Fruit fly (Drosophila melanogaster) whole organism, embryonic: Measurements from ENCODE around the gene Pcyt1.

Experiments
- CG10267 ChIP-seq: fragments of 200-800 bp; sonication (Bioruptor generic); optimal IDR thresholded peaks from 2 replicates; lab custom pipeline; 2018; ENCODE audit warnings: missing biosample characterization, mild to moderate bottlenecking, missing genetic modification characterization, moderate library complexity
- CG13775 ChIP-seq: fragments of 200-800 bp; sonication (Bioruptor generic); optimal IDR thresholded peaks from 3 replicates; lab custom pipeline; 2017; ENCODE audit warnings: missing biosample characterization, mild to moderate bottlenecking, missing genetic modification characterization
- CG15514 ChIP-seq: fragments of 200-800 bp; sonication (Bioruptor generic); optimal IDR thresholded peaks from 3 replicates; lab custom pipeline; 2017; ENCODE audit warnings: missing biosample characterization, missing genetic modification characterization, mild to moderate bottlenecking, moderate library complexity, missing genetic modification reagents
- CG15601 ChIP-seq: fragments of 200-800 bp; sonication (Bioruptor generic); optimal IDR thresholded peaks from 3 replicates; lab custom pipeline; 2019; ENCODE audit warnings: missing biosample characterization, mild to moderate bottlenecking, missing genetic modification characterization, moderate library complexity
- CG31441 ChIP-seq: fragments of 200-800 bp; sonication (Bioruptor generic); IDR thresholded peaks from 2 replicates; pipeline ENCODE4 v1.3.6; 2022; ENCODE audit warnings: missing biosample characterization, missing genetic modification characterization
- CG4707 ChIP-seq: fragments of 200-800 bp; sonication (Bioruptor generic); optimal IDR thresholded peaks from 2 replicates; lab custom pipeline; 2018; ENCODE audit warnings: missing biosample characterization, mild to moderate bottlenecking, missing genetic modification characterization, moderate library complexity
- CG9727 ChIP-seq: fragments of 200-800 bp; sonication (Bioruptor generic); optimal IDR thresholded peaks from 3 replicates; lab custom pipeline; 2017; ENCODE audit warnings: missing biosample characterization, mild to moderate bottlenecking, missing genetic modification characterization
- CG9797 ChIP-seq: fragments of 200-800 bp; sonication (Bioruptor generic); optimal IDR thresholded peaks from 3 replicates; lab custom pipeline; 2018; ENCODE audit warnings: missing biosample characterization, mild to moderate bottlenecking, missing genetic modification characterization
- Ets97D ChIP-seq: fragments of 200-800 bp; sonication (Bioruptor generic); optimal IDR thresholded peaks from 3 replicates; lab custom pipeline; 2016; ENCODE audit warnings: missing biosample characterization, missing genetic modification characterization
- MBD-R2 ChIP-seq: fragments of 200-800 bp; sonication (Bioruptor generic); IDR thresholded peaks from 2 replicates; pipeline ENCODE4 v1.3.6; 2022; ENCODE audit warnings: missing biosample characterization, missing genetic modification characterization
- Scr ChIP-seq: fragments of 200-800 bp; sonication (Bioruptor generic); IDR thresholded peaks from 2 replicates; pipeline ENCODE4 v1.3.6; 2022; ENCODE audit warnings: missing biosample characterization, missing genetic modification characterization; ENCODE audit not compliant: partially characterized antibody
- fu2 ChIP-seq: fragments of 200-800 bp; sonication (Bioruptor generic); optimal IDR thresholded peaks from 2 replicates; lab custom pipeline; 2016; ENCODE audit warnings: missing biosample characterization, missing genetic modification characterization
- hkb ChIP-seq, 2 experiments: fragments of 200-800 bp in 1 of 2; fragments of >200 bp in 1 of 2; sonication (Bioruptor generic) in 1 of 2; IDR thresholded peaks in 1 of 2; optimal IDR thresholded peaks in 1 of 2; 2 replicates each; pipeline versions ENCODE4 v1.3.6 to Lab custom; 2017 to 2022; ENCODE audit warnings: missing biosample characterization in 1 of 2, missing genetic modification characterization in 1 of 2
- pita ChIP-seq: fragments of 200-800 bp; sonication (Bioruptor generic); optimal IDR thresholded peaks from 2 replicates; lab custom pipeline; 2017; ENCODE audit warnings: missing biosample characterization, mild to moderate bottlenecking, missing genetic modification characterization
- row ChIP-seq: fragments of 200-800 bp; sonication (Bioruptor generic); IDR thresholded peaks from 3 replicates; pipeline ENCODE4 v1.3.6; 2022; ENCODE audit warnings: missing biosample characterization, missing genetic modification characterization
- sc ChIP-seq, 3 experiments: fragments of >200 bp in 2 of 3; fragments of 200-800 bp in 1 of 3; sonication (Bioruptor generic) in 1 of 3; optimal IDR thresholded peaks; 2 replicates in 2 of 3; 3 replicates in 1 of 3; lab custom pipeline; 2017; ENCODE audit warnings: mild to moderate bottlenecking in 1 of 3, missing biosample characterization in 1 of 3, missing genetic modification characterization in 1 of 3, missing genetic modification reagents in 1 of 3

Pcyt1 gene

DNA sequence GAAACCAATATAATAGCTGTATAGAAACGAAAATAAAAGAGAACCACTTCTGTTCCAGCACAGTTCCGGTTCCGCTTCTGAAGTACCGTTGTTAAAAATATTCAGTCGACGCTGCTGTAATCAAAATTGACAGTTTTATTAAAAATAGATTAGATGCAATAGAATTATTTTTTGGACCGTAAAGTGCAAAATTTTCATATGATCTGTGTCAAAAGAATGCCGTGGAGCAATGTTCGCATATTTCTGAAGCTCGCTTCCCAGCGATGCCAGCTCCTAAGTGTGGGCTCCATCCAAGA is 56.9 kb downstream of the Pcyt1 start, which contains the start of the genes CG18170 and CG33791:
Gene CG18170, plus strand, starts transcription at position 122 of the 296 bp plus-strand sequence.
Gene CG33791, plus strand, starts transcription at position 122 of the 296 bp plus-strand sequence.
- no peak for TF ChIP-seq pita (GFP tag; lab: Kevin White, UChicago)
- TF ChIP-seq CG9727 (GFP tag; lab: Kevin White, UChicago) = peak; percentile 19
- 0 out of 2 replicates have a peak, but pooled peaks have one; percentile 9 for TF ChIP-seq CG31441 (GFP tag; lab: Robert Waterston, UW)
- peak; percentile 8 for TF ChIP-seq hkb (optimal IDR thresholded peaks at IDR 0.05; lab: Kevin White, UChicago)
- no peak for TF ChIP-seq hkb (GFP tag; IDR thresholded peaks at IDR 0.05; lab: Robert Waterston, UW)
- 0 out of 3 replicates have a peak, but pooled peaks have one; percentile 0 for TF ChIP-seq row
- no peak for TF ChIP-seq CG4707 (GFP tag; lab: Kevin White, UChicago)
- TF ChIP-seq sc (optimal IDR thresholded peaks at IDR 0.05; lab: Kevin White, UChicago) = no peak
- TF ChIP-seq sc (GFP tag; optimal IDR thresholded peaks at IDR 0.05; lab: Kevin White, UChicago) = peak; percentile 1
- TF ChIP-seq MBD-R2 (GFP tag; lab: Robert Waterston, UW) = 0 out of 2 replicates have a peak, but pooled peaks have one; percentile 1
- TF ChIP-seq CG10267 (tag; lab: Kevin White, UChicago) = peak; percentile 54
- peak; percentile 52 for TF ChIP-seq Ets97D
- no peak for TF ChIP-seq fu2 (GFP tag; lab: Kevin White, UChicago)
- peak; percentile 98 for TF ChIP-seq CG15514
- TF ChIP-seq CG13775 (GFP tag; lab: Kevin White, UChicago) = peak; percentile 11
- peak; percentile 39 for TF ChIP-seq CG9797 (GFP tag; lab: Kevin White, UChicago)
- TF ChIP-seq CG15601 = peak; percentile 17
- 0 out of 2 replicates have a peak, but pooled peaks have one; percentile 3 for TF ChIP-seq Scr (GFP tag; lab: Robert Waterston, UW)
